Worm (Caenorhabditis elegans): Measurements from ENCODE around the gene frpr-15.

The frpr-15 gene

DNA sequence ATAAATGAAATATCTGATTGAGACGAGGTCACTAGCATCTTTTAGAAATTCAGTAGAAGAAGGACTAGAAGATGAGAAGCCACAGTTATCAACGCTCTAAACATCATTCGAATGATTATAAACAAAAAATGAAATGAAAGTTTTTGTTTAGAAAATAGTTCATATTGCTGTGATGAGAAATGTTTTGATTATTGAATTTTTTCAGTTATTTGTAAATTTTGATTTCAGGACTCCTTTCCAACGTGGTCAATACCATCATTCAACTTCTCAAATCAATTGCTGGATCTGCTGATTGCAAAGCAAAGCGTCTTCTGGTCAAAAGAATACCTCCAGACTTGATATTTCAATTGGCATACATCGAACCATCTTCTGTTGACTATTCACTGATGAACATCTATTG is 21.8 kb upstream of the frpr-15 start, which contains the start of gene W05B10.6:
Gene W05B10.6 (minus strand): TSS at position 101 of the 400 bp plus-strand sequence.
- TF ChIP-seq M03D4.4 (tag; optimal IDR thresholded peaks at IDR 0.05) (no peak), sptf-1 (tag; optimal IDR thresholded peaks at IDR 0.05) (no peak), pha-4 (tag; optimal IDR thresholded peaks at IDR 0.05) (no peak), ces-1 (GFP tag; optimal IDR thresholded peaks at IDR 0.05) (no peak), mep-1 (tag; optimal IDR thresholded peaks at IDR 0.05) (no peak), lin-32 (GFP tag; optimal IDR thresholded peaks at IDR 0.05) (no peak), elt-1 (tag; optimal IDR thresholded peaks at IDR 0.05; ENCODE audit: borderline replicate concordance, insufficient read depth) (no peak), mab-5 (tag; optimal IDR thresholded peaks at IDR 0.05) (no peak), drap-1 (GFP tag; optimal IDR thresholded peaks at IDR 0.05) (no peak), unc-39 (tag; optimal IDR thresholded peaks at IDR 0.05) (no peak), nhr-28 (tag; optimal IDR thresholded peaks at IDR 0.05) (no peak), zip-8 (tag; optimal IDR thresholded peaks at IDR 0.05) (no peak), flh-1 (GFP tag; optimal IDR thresholded peaks at IDR 0.05) (no peak), ceh-83 (GFP tag; optimal IDR thresholded peaks at IDR 0.05) (no peak), unc-62 (GFP tag; optimal IDR thresholded peaks at IDR 0.05) (no peak), snpc-4 (tag; optimal IDR thresholded peaks at IDR 0.05) (no peak), hlh-1 (tag; optimal IDR thresholded peaks at IDR 0.05) (no peak), ceh-43 (GFP tag; optimal IDR thresholded peaks at IDR 0.05) (no peak), blmp-1 (tag; optimal IDR thresholded peaks at IDR 0.05) (no peak)

DNA sequence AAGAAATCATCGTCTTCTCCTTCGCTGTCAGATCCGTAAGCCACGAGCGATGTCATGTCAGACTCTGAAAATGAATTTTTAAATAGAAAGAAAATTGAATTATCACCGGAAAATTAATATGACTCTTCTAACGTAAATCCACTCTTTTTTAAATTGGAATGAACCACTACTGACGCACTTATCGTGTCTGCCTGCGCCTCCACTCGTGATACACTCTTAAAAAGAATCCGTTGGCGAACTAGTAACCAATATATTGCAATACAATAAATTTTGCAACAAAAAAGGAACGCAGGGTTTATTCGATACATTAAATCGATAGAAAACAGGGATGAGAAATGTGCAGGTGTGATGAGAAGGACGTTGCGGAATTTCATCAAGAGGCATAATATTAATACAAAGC is 20.5 kb upstream of the frpr-15 start, which contains the start of gene ccch-3:
Gene ccch-3 (minus strand): TSS at position 262 of the 400 bp plus-strand sequence.
- TF ChIP-seq ces-1 (GFP tag; optimal IDR thresholded peaks at IDR 0.05) (peak; percentile 74), nhr-12 (tag; optimal IDR thresholded peaks at IDR 0.05) (no peak)

DNA sequence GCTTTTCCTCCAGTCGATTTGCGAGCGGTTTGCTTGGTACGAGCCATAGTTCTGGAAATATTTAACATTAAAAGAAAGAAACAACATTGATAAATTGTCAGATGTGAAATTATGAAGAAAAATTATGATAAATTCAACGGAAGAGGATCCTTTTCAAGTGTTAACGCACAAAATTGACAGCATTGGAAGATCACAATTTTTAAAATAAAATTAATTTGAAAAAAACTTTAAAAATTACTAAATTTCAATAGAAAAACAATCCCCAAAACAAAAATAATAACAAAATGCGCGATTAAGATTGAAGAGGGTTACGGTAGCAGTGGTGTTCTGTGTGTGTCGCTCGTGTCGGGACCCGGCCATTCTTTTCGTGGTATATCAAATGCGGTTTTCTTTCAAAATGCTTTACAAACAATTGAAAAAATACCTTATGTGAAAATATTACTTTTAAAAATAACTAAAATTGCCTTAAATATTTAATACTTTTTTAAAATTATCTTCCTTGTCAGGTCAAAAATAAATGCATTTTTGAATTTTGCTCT is 19.6 kb upstream of the frpr-15 start, which contains the start of gene his-74:
Gene his-74 (minus strand): TSS at position 51 of the 539 bp plus-strand sequence.
- TF ChIP-seq ztf-11 (tag; optimal IDR thresholded peaks at IDR 0.05) (no peak), M03D4.4 (tag; optimal IDR thresholded peaks at IDR 0.05) (no peak), hlh-1 (tag; optimal IDR thresholded peaks at IDR 0.05) (no peak), nhr-12 (tag; optimal IDR thresholded peaks at IDR 0.05) (no peak), lsy-2 (tag; optimal IDR thresholded peaks at IDR 0.05) (peak; percentile 63), flh-1 (GFP tag; optimal IDR thresholded peaks at IDR 0.05) (no peak), elt-3 (tag; optimal IDR thresholded peaks at IDR 0.05) (no peak)

DNA sequence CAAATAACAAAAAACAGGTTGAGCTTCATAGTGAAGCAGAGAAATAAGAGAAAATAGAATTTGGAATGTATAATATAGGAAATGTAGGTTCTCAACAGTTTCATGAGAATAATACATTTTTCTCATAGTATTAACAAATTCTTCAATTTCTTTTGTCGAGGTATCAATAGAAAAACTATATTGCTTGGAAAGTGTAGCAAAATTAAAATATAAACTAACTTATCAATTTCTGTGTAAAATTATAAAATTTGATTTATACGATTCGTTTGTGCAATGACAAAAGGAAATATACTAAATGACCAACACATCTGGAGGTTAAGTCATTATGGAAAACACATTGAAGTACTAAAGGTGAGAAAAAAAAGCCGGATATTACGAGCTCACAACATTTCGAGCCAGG is 18.3 kb upstream of the frpr-15 start, which contains the start of gene W05B10.3:
Gene W05B10.3 (minus strand): TSS at position 101 of the 400 bp plus-strand sequence.
- no peak for TF ChIP-seq nhr-237 (tag; optimal IDR thresholded peaks at IDR 0.05)
- no peak for TF ChIP-seq unc-120 (tag; optimal IDR thresholded peaks at IDR 0.05; ENCODE audit: poor library complexity, severe bottlenecking)
- no peak for TF ChIP-seq ceh-83 (GFP tag; optimal IDR thresholded peaks at IDR 0.05)
- no peak for TF ChIP-seq nhr-12 (tag; optimal IDR thresholded peaks at IDR 0.05)
- TF ChIP-seq lin-13 (tag; optimal IDR thresholded peaks at IDR 0.05): no peak
- TF ChIP-seq mep-1 (tag; optimal IDR thresholded peaks at IDR 0.05): no peak
- no peak for TF ChIP-seq unc-62 (GFP tag; optimal IDR thresholded peaks at IDR 0.05)
- no peak for TF ChIP-seq sem-2 (GFP tag; optimal IDR thresholded peaks at IDR 0.05)
- no peak for TF ChIP-seq lin-32 (GFP tag; optimal IDR thresholded peaks at IDR 0.05)
- no peak for TF ChIP-seq nhr-2 (tag; optimal IDR thresholded peaks at IDR 0.05)
- no peak for TF ChIP-seq flh-1 (GFP tag; optimal IDR thresholded peaks at IDR 0.05)
- TF ChIP-seq zip-8 (tag; optimal IDR thresholded peaks at IDR 0.05): no peak
- no peak for TF ChIP-seq pha-4 (tag; optimal IDR thresholded peaks at IDR 0.05)
- TF ChIP-seq bed-3 (GFP tag; optimal IDR thresholded peaks at IDR 0.05): no peak
- no peak for TF ChIP-seq lsy-2 (tag; optimal IDR thresholded peaks at IDR 0.05)
- TF ChIP-seq elt-1 (tag; optimal IDR thresholded peaks at IDR 0.05; ENCODE audit: borderline replicate concordance, insufficient read depth): no peak
- TF ChIP-seq ceh-43 (GFP tag; optimal IDR thresholded peaks at IDR 0.05): no peak
- TF ChIP-seq mab-5 (tag; optimal IDR thresholded peaks at IDR 0.05): no peak
- no peak for TF ChIP-seq snpc-4 (tag; optimal IDR thresholded peaks at IDR 0.05)
- TF ChIP-seq blmp-1 (tag; optimal IDR thresholded peaks at IDR 0.05): no peak

DNA sequence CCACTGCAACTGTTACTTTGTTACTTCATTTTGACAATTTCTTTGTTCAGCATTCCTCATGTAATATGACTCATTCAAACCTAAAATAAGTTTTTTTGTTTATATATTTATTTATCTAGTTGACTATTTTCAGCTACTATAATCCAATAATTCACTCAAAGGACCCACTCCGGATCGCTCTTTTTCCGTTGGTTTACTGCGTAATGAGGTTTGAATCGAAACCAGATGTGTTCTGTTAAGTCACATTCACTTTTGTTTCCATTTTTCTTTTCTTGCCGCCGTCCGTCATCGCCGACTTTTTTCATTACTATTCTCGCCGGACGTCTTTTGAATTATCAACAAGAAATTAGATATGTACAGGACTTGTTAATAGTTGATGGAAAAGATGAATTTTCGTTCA is 16.5 kb upstream of the frpr-15 start:
- no peak for TF ChIP-seq unc-39 (tag; optimal IDR thresholded peaks at IDR 0.05)
- TF ChIP-seq nhr-2 (tag; optimal IDR thresholded peaks at IDR 0.05): no peak
- TF ChIP-seq blmp-1 (tag; optimal IDR thresholded peaks at IDR 0.05): no peak
- no peak for TF ChIP-seq ceh-83 (GFP tag; optimal IDR thresholded peaks at IDR 0.05)
- TF ChIP-seq ceh-43 (GFP tag; optimal IDR thresholded peaks at IDR 0.05): no peak
- no peak for TF ChIP-seq ztf-11 (tag; optimal IDR thresholded peaks at IDR 0.05)
- no peak for TF ChIP-seq sptf-1 (tag; optimal IDR thresholded peaks at IDR 0.05)
- no peak for TF ChIP-seq ceh-39 (tag; optimal IDR thresholded peaks at IDR 0.05)
- no peak for TF ChIP-seq flh-1 (GFP tag; optimal IDR thresholded peaks at IDR 0.05)
- no peak for TF ChIP-seq ces-1 (GFP tag; optimal IDR thresholded peaks at IDR 0.05)
- TF ChIP-seq unc-120 (tag; optimal IDR thresholded peaks at IDR 0.05; ENCODE audit: poor library complexity, severe bottlenecking): no peak
- TF ChIP-seq bed-3 (GFP tag; optimal IDR thresholded peaks at IDR 0.05): no peak
- no peak for TF ChIP-seq tbx-8 (GFP tag; optimal IDR thresholded peaks at IDR 0.05)
- no peak for TF ChIP-seq ham-2 (GFP tag; optimal IDR thresholded peaks at IDR 0.05)
- TF ChIP-seq elt-3 (tag; optimal IDR thresholded peaks at IDR 0.05): no peak
- TF ChIP-seq sem-2 (GFP tag; optimal IDR thresholded peaks at IDR 0.05): no peak
- TF ChIP-seq pha-4 (tag; optimal IDR thresholded peaks at IDR 0.05): no peak

Data from whole organism, mixed stage, embryonic.